Worm (Caenorhabditis elegans): ENCODE data around the gene F25B5.5.

Gene F25B5.5

ce11 chrIII:5919799-5920387 lies 26.0 kb downstream of the F25B5.5 start, which contains the start of the genes tdo-2 and C28H8.2:
Gene tdo-2 (minus strand): TSS chrIII:5919955.
Gene C28H8.2 (plus strand): TSS chrIII:5920322.
- no peak for TF ChIP-seq unc-62 (GFP tag; optimal IDR thresholded peaks at IDR 0.05)

- TF ChIP-seq unc-62 (GFP tag; optimal IDR thresholded peaks at IDR 0.05) = no peak
Observed at ce11 chrIII:5917365-5917958, 28.5 kb downstream of the F25B5.5 start.

ce11 chrIII:5915926-5916325 lies 30.0 kb downstream of the F25B5.5 start:
- TF ChIP-seq unc-62 (GFP tag; optimal IDR thresholded peaks at IDR 0.05) = no peak

- no peak for TF ChIP-seq unc-62 (GFP tag; optimal IDR thresholded peaks at IDR 0.05)
Observed at ce11 chrIII:5914717-5915116, 31.2 kb downstream of the F25B5.5 start.

- no peak for TF ChIP-seq unc-62 (GFP tag; optimal IDR thresholded peaks at IDR 0.05)
Observed at ce11 chrIII:5908408-5908807, 37.5 kb downstream of the F25B5.5 start, which contains the start of gene C28H8.3. Gene C28H8.3 (plus strand): TSS chrIII:5908700.

- no peak for TF ChIP-seq unc-62 (GFP tag; optimal IDR thresholded peaks at IDR 0.05)
Observed at ce11 chrIII:5906749-5907148, 39.2 kb downstream of the F25B5.5 start, which contains the start of gene erd-2.2. Gene erd-2.2 (plus strand): TSS chrIII:5907049.

ce11 chrIII:5906059-5906458 lies 39.9 kb downstream of the F25B5.5 start, which contains the start of gene dpff-1:
Gene dpff-1 (minus strand): TSS chrIII:5906346.
- TF ChIP-seq unc-62 (GFP tag; optimal IDR thresholded peaks at IDR 0.05) = no peak

- no peak for TF ChIP-seq unc-62 (GFP tag; optimal IDR thresholded peaks at IDR 0.05)
Observed at ce11 chrIII:5902558-5902957, 43.4 kb downstream of the F25B5.5 start.

- TF ChIP-seq unc-62 (GFP tag; optimal IDR thresholded peaks at IDR 0.05) = no peak
Observed at ce11 chrIII:5900709-5901108, 45.2 kb downstream of the F25B5.5 start.

- no peak for TF ChIP-seq unc-62 (GFP tag; optimal IDR thresholded peaks at IDR 0.05)
Observed at ce11 chrIII:5898631-5899030, 47.3 kb downstream of the F25B5.5 start.

- no peak for TF ChIP-seq unc-62 (GFP tag; optimal IDR thresholded peaks at IDR 0.05)
Observed at ce11 chrIII:5897468-5897867, 48.5 kb downstream of the F25B5.5 start.

ce11 chrIII:5895913-5896312 lies 50.0 kb downstream of the F25B5.5 start, which contains the start of gene pxl-1:
Gene pxl-1 (minus strand): TSS chrIII:5896013.
- no peak for TF ChIP-seq unc-62 (GFP tag; optimal IDR thresholded peaks at IDR 0.05)

Measured in whole organism, dauer.